Worm (Caenorhabditis elegans) whole organism, L4 larva: ENCODE measurements around the gene clc-6.

Experiments
- D1046.2 ChIP-seq: fragments of 200-800 bp; sonication (Bioruptor generic); IDR thresholded peaks from 2 replicates; pipeline ENCODE4 v1.3.6; 2022; ENCODE audit warnings: missing genetic modification characterization, missing compliant biosample characterization
- F10B5.3 ChIP-seq: sonication (generic microtip); optimal IDR thresholded peaks from 2 replicates; lab custom pipeline; 2016; ENCODE audit warnings: mild to moderate bottlenecking, missing genetic modification characterization, missing compliant biosample characterization
- F49E8.2 ChIP-seq: sonication (generic microtip); optimal IDR thresholded peaks from 2 replicates; lab custom pipeline; 2016; ENCODE audit warnings: missing compliant biosample characterization, mild to moderate bottlenecking, missing genetic modification characterization, borderline replicate concordance
- R02D3.7 ChIP-seq: fragments of 150-350 bp; sonication (generic microtip); optimal IDR thresholded peaks from 3 replicates; lab custom pipeline; 2014; ENCODE audit warnings: missing biosample characterization, missing genetic modification characterization
- T26A8.4 ChIP-seq: fragments of 200-800 bp; sonication (Bioruptor generic); IDR thresholded peaks from 2 replicates; pipeline ENCODE4 v1.3.6; 2022; ENCODE audit warnings: missing genetic modification characterization, missing compliant biosample characterization
- Y105C5A.15 ChIP-seq: fragments of 200-800 bp; sonication (Bioruptor generic); IDR thresholded peaks from 2 replicates; pipeline ENCODE4 v1.3.6; 2022; ENCODE audit warnings: missing genetic modification characterization, missing compliant biosample characterization
- ama-1 ChIP-seq: fragments of 150-350 bp; optimal IDR thresholded peaks from 2 replicates; lab custom pipeline; 2014; ENCODE audit warnings: inconsistent platforms, mixed read lengths
- arid-1 ChIP-seq: fragments of 200-800 bp; sonication (Bioruptor generic); conservative IDR thresholded peaks from 2 replicates; pipeline ENCODE4 v1.3.6; 2022; ENCODE audit warnings: missing genetic modification reagents, missing genetic modification characterization, missing compliant biosample characterization
- ceh-20 ChIP-seq: fragments of 200-800 bp; sonication (Bioruptor generic); IDR thresholded peaks from 2 replicates; pipeline ENCODE4 v1.3.6; 2022; ENCODE audit warnings: missing genetic modification reagents, missing genetic modification characterization, missing compliant biosample characterization
- ceh-28 ChIP-seq: fragments of 150-350 bp; optimal IDR thresholded peaks from 2 replicates; lab custom pipeline; 2014; ENCODE audit warnings: missing biosample characterization, missing genetic modification reagents, missing genetic modification characterization
- ceh-44 ChIP-seq: fragments of 200-800 bp; sonication (Bioruptor generic); IDR thresholded peaks from 2 replicates; pipeline ENCODE4 v1.3.6; 2022; ENCODE audit warnings: missing genetic modification reagents, missing genetic modification characterization, missing compliant biosample characterization
- ctbp-1 ChIP-seq: fragments of 200-800 bp; sonication (Bioruptor generic); IDR thresholded peaks from 2 replicates; pipeline ENCODE4 v1.3.6; 2022; ENCODE audit warnings: missing genetic modification reagents, missing genetic modification characterization, missing compliant biosample characterization
- daf-16 ChIP-seq, 3 experiments: sonication (generic microtip); optimal IDR thresholded peaks; 2 replicates each; lab custom pipeline; 2016 to 2017; ENCODE audit warnings: missing genetic modification characterization in 3 of 3, missing genetic modification reagents in 3 of 3, mild to moderate bottlenecking in 2 of 3, missing compliant biosample characterization in 2 of 3, missing biosample characterization in 1 of 3, moderate library complexity in 1 of 3
- daf-19 ChIP-seq: fragments of 200-800 bp; sonication (Bioruptor generic); conservative IDR thresholded peaks from 2 replicates; pipeline ENCODE4 v1.3.6; 2022; ENCODE audit warnings: missing genetic modification characterization, missing compliant biosample characterization
- dmd-6 ChIP-seq: fragments of 200-800 bp; sonication (Bioruptor generic); IDR thresholded peaks from 2 replicates; pipeline ENCODE4 v1.3.6; 2022; ENCODE audit warnings: missing genetic modification reagents, missing genetic modification characterization, missing compliant biosample characterization
- dmd-8 ChIP-seq: fragments of 200-800 bp; sonication (Bioruptor generic); IDR thresholded peaks from 2 replicates; pipeline ENCODE4 v1.3.6; 2022; ENCODE audit warnings: missing genetic modification characterization, missing compliant biosample characterization
- dpl-1 ChIP-seq: fragments of 150-350 bp; optimal IDR thresholded peaks from 2 replicates; lab custom pipeline; 2014; ENCODE audit warnings: missing biosample characterization, missing genetic modification reagents, missing genetic modification characterization
- egl-43 ChIP-seq: fragments of 200-800 bp; sonication (Bioruptor generic); IDR thresholded peaks from 2 replicates; pipeline ENCODE4 v1.3.6; 2022; ENCODE audit warnings: missing genetic modification reagents, missing genetic modification characterization, missing compliant biosample characterization
- fos-1 ChIP-seq: fragments of 150-350 bp; optimal IDR thresholded peaks from 2 replicates; lab custom pipeline; 2014; ENCODE audit warnings: missing biosample characterization, missing genetic modification characterization
- gei-8 ChIP-seq: fragments of 200-800 bp; sonication (Bioruptor generic); optimal IDR thresholded peaks from 2 replicates; lab custom pipeline; 2018; ENCODE audit warnings: mild to moderate bottlenecking, missing genetic modification characterization, missing compliant biosample characterization
- hif-1 ChIP-seq, 2 experiments: sonication (generic microtip); optimal IDR thresholded peaks; 2 replicates each; lab custom pipeline; 2016 to 2017; ENCODE audit warnings: missing compliant biosample characterization in 2 of 2, missing genetic modification characterization in 2 of 2, missing genetic modification reagents in 2 of 2, missing genotype in 2 of 2, mild to moderate bottlenecking in 1 of 2
- hlh-30 ChIP-seq: sonication (generic microtip); optimal IDR thresholded peaks from 2 replicates; lab custom pipeline; 2017; ENCODE audit warnings: antibody characterized with exemption, mild to moderate bottlenecking, missing genetic modification characterization, missing compliant biosample characterization; ENCODE audit not compliant: insufficient read depth
- lin-1 ChIP-seq: fragments of 200-800 bp; sonication (Bioruptor generic); IDR thresholded peaks from 2 replicates; pipeline ENCODE4 v1.3.6; 2022; ENCODE audit warnings: missing genetic modification reagents, missing genetic modification characterization, missing compliant biosample characterization
- lin-13 ChIP-seq: fragments of 150-350 bp; optimal IDR thresholded peaks from 2 replicates; lab custom pipeline; 2014; ENCODE audit warnings: missing biosample characterization, missing genetic modification reagents, missing genetic modification characterization
- lin-15B ChIP-seq: fragments of 150-350 bp; sonication (generic microtip); optimal IDR thresholded peaks from 3 replicates; lab custom pipeline; 2014; ENCODE audit warnings: missing biosample characterization, missing genetic modification characterization
- lin-38 ChIP-seq: fragments of 200-800 bp; sonication (Bioruptor generic); IDR thresholded peaks from 2 replicates; pipeline ENCODE4 v1.3.6; 2022; ENCODE audit warnings: missing genetic modification reagents, missing genetic modification characterization, missing compliant biosample characterization
- lsy-2 ChIP-seq, 2 experiments: fragments of 150-350 bp in 1 of 2; sonication (generic microtip) in 1 of 2; optimal IDR thresholded peaks; 2 replicates each; lab custom pipeline; 2014 to 2017; ENCODE audit warnings: missing biosample characterization in 2 of 2, missing genetic modification characterization in 2 of 2
- mdl-1 ChIP-seq, 2 experiments: fragments of 150-350 bp in 1 of 2; sonication (generic microtip) in 1 of 2; optimal IDR thresholded peaks; 2 replicates each; lab custom pipeline; 2014 to 2017; ENCODE audit warnings: missing biosample characterization in 2 of 2, missing genetic modification characterization in 2 of 2
- mdt-29 ChIP-seq: fragments of 200-800 bp; sonication (Bioruptor generic); IDR thresholded peaks from 2 replicates; pipeline ENCODE4 v1.3.6; 2022; ENCODE audit warnings: missing genetic modification reagents, missing genetic modification characterization, missing compliant biosample characterization
- mes-2 ChIP-seq: sonication (generic microtip); optimal IDR thresholded peaks from 2 replicates; lab custom pipeline; 2016; ENCODE audit warnings: missing genotype, mild to moderate bottlenecking, missing genetic modification characterization, missing compliant biosample characterization; ENCODE audit not compliant: poor library complexity, severe bottlenecking
- nhr-10 ChIP-seq: fragments of 150-350 bp; optimal IDR thresholded peaks from 2 replicates; lab custom pipeline; 2014; ENCODE audit warnings: missing biosample characterization, missing genetic modification characterization
- nhr-102 ChIP-seq: sonication (generic microtip); optimal IDR thresholded peaks from 2 replicates; lab custom pipeline; 2016; ENCODE audit warnings: mild to moderate bottlenecking, missing genetic modification characterization, moderate library complexity, missing compliant biosample characterization
- nhr-237 ChIP-seq: sonication (generic microtip); optimal IDR thresholded peaks from 2 replicates; lab custom pipeline; 2017; ENCODE audit warnings: missing biosample characterization, missing genetic modification characterization
- nhr-25 ChIP-seq: sonication (generic microtip); optimal IDR thresholded peaks from 2 replicates; lab custom pipeline; 2017; ENCODE audit warnings: missing genetic modification characterization, mild to moderate bottlenecking, missing compliant biosample characterization, antibody characterized with exemption, moderate library complexity, borderline replicate concordance; ENCODE audit not compliant: insufficient read depth
- nhr-28 ChIP-seq: fragments of 150-350 bp; optimal IDR thresholded peaks from 2 replicates; lab custom pipeline; 2014; ENCODE audit warnings: missing biosample characterization, missing genetic modification characterization
- nhr-48 ChIP-seq: sonication (generic microtip); optimal IDR thresholded peaks from 2 replicates; lab custom pipeline; 2016; ENCODE audit warnings: mild to moderate bottlenecking, missing genetic modification characterization, missing compliant biosample characterization
- nhr-77 ChIP-seq: fragments of 150-350 bp; optimal IDR thresholded peaks from 2 replicates; lab custom pipeline; 2014; ENCODE audit warnings: missing biosample characterization, missing genetic modification characterization
- pha-4 ChIP-seq, 2 experiments: fragments of 150-350 bp in 1 of 2; fragments of 200-800 bp in 1 of 2; sonication (Bioruptor generic) in 1 of 2; IDR thresholded peaks in 1 of 2; optimal IDR thresholded peaks in 1 of 2; 2 replicates each; pipeline versions ENCODE4 v1.3.6 to Lab custom; 2014 to 2022; ENCODE audit warnings: missing genetic modification characterization in 2 of 2, missing genetic modification reagents in 2 of 2, missing biosample characterization in 1 of 2, missing compliant biosample characterization in 1 of 2
- sdz-12 ChIP-seq: fragments of 200-800 bp; sonication (Bioruptor generic); optimal IDR thresholded peaks from 2 replicates; lab custom pipeline; 2018; ENCODE audit warnings: mild to moderate bottlenecking, missing genetic modification characterization, missing compliant biosample characterization
- snpc-4 ChIP-seq: fragments of 150-350 bp; optimal IDR thresholded peaks from 2 replicates; lab custom pipeline; 2014; ENCODE audit warnings: missing biosample characterization, missing genetic modification characterization
- spr-1 ChIP-seq: sonication (generic microtip); optimal IDR thresholded peaks from 2 replicates; lab custom pipeline; 2016; ENCODE audit warnings: mild to moderate bottlenecking, missing genetic modification characterization, missing compliant biosample characterization
- spr-3 ChIP-seq: fragments of 200-800 bp; sonication (Bioruptor generic); optimal IDR thresholded peaks from 2 replicates; lab custom pipeline; 2018; ENCODE audit warnings: mild to moderate bottlenecking, missing genetic modification characterization, missing compliant biosample characterization
- unc-130 ChIP-seq: sonication (generic microtip); optimal IDR thresholded peaks from 2 replicates; lab custom pipeline; 2016; ENCODE audit warnings: missing genetic modification reagents, missing genetic modification characterization, missing compliant biosample characterization
- unc-39 ChIP-seq: sonication (generic microtip); optimal IDR thresholded peaks from 2 replicates; lab custom pipeline; 2017; ENCODE audit warnings: missing biosample characterization, missing genetic modification characterization
- unc-62 ChIP-seq, 3 experiments: fragments of 150-350 bp in 1 of 3; sonication (generic microtip); optimal IDR thresholded peaks in 2 of 3; peaks in 1 of 3; 1 replicate in 1 of 3; 2 replicates in 2 of 3; lab custom pipeline; 2014 to 2017; ENCODE audit warnings: missing biosample characterization in 3 of 3, missing genetic modification characterization in 3 of 3, missing genetic modification reagents in 3 of 3, missing genotype in 1 of 3
- zfp-2 ChIP-seq: sonication (generic microtip); optimal IDR thresholded peaks from 2 replicates; lab custom pipeline; 2016; ENCODE audit warnings: mild to moderate bottlenecking, missing genetic modification characterization, missing compliant biosample characterization
- zfp-3 ChIP-seq: fragments of 200-800 bp; sonication (Bioruptor generic); conservative IDR thresholded peaks from 2 replicates; pipeline ENCODE4 v1.3.6; 2022; ENCODE audit warnings: missing genetic modification reagents, missing genetic modification characterization, missing compliant biosample characterization
- zip-2 ChIP-seq: fragments of 150-350 bp; optimal IDR thresholded peaks from 2 replicates; lab custom pipeline; 2014; ENCODE audit warnings: missing biosample characterization, missing genetic modification characterization
- ztf-11 ChIP-seq: fragments of 150-350 bp; optimal IDR thresholded peaks from 2 replicates; lab custom pipeline; 2014; ENCODE audit warnings: missing biosample characterization, missing genetic modification characterization

Gene clc-6

DNA sequence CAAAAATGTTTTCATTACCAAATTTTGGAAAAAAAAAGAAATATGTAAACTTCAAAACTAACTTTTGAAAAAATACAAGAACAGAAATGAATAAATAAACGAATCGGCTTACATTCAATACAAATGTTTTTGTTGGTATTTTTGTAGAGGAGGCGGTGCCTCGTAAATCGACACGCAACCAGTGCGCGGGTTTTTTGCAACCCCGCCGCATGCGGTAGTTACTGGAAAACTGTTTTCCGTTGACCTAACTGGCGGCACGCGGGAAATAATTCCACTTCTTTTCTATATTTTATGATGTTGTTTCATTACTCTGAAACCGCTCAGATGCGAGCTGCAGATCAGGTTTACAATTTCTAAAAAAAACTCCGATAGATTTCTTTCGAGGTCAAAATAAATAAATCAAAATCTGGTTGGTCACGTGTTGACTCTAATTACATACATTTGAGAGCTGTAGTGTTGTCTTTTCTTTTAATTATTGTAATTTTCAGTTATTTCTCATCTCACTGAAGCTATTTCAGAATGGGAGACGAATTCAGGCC lies 43.2 kb upstream of the clc-6 start, which contains the start of the genes dvc-1 and ima-1 (continued):
- no peak for TF ChIP-seq ceh-44 (GFP tag; lab: Robert Waterston, UW)
- TF ChIP-seq hif-1 (tag; optimal IDR thresholded peaks at IDR 0.05; lab: Kevin White, UChicago), result no peak
- TF ChIP-seq pha-4 (GFP tag; IDR thresholded peaks at IDR 0.05; lab: Robert Waterston, UW), result peak; percentile 43; the same call in 1 of the 2 replicates
- no peak for TF ChIP-seq pha-4 (tag; optimal IDR thresholded peaks at IDR 0.05; lab: Kevin White, UChicago)
- no peak for TF ChIP-seq lsy-2 (tag; optimal IDR thresholded peaks at IDR 0.05; lab: Kevin White, UChicago)
- TF ChIP-seq nhr-10, result no peak
- TF ChIP-seq lin-13 (GFP tag; lab: Kevin White, UChicago), result peak; percentile 63
- no peak for TF ChIP-seq dmd-6 (GFP tag; lab: Robert Waterston, UW)
- no peak for TF ChIP-seq fos-1 (tag; lab: Kevin White, UChicago)
- no peak for TF ChIP-seq F10B5.3 (tag; lab: Kevin White, UChicago)
- no peak for TF ChIP-seq daf-19 (GFP tag; lab: Robert Waterston, UW)
- TF ChIP-seq mdt-29 (GFP tag; lab: Robert Waterston, UW), result peak; percentile 31; the same call in 1 of the 2 replicates
- TF ChIP-seq nhr-48 (tag; lab: Kevin White, UChicago), result no peak
- no peak for TF ChIP-seq ceh-28 (tag; lab: Kevin White, UChicago)
- TF ChIP-seq ztf-11, result no peak
- TF ChIP-seq unc-62 (GFP tag; optimal IDR thresholded peaks at IDR 0.05 in 1 of 2; lab: Kevin White, UChicago), result no peak
- TF ChIP-seq unc-62 (tag; optimal IDR thresholded peaks at IDR 0.05; lab: Kevin White, UChicago), result no peak
- no peak for TF ChIP-seq unc-39 (tag; lab: Kevin White, UChicago)
- TF ChIP-seq mdl-1 (tag; optimal IDR thresholded peaks at IDR 0.05; lab: Kevin White, UChicago), result no peak
- no peak for TF ChIP-seq zfp-2 (tag; lab: Kevin White, UChicago)
- TF ChIP-seq nhr-237, result no peak
- no peak for TF ChIP-seq dmd-8
- peak; percentile 82 for TF ChIP-seq lin-38 (GFP tag; lab: Robert Waterston, UW)
- peak; percentile 96 for TF ChIP-seq R02D3.7 (tag; lab: Kevin White, UChicago)
- TF ChIP-seq sdz-12 (GFP tag; lab: Kevin White, UChicago), result no peak
- no peak for TF ChIP-seq nhr-25
- TF ChIP-seq spr-1 (tag; lab: Kevin White, UChicago), result no peak
- peak; percentile 31 for TF ChIP-seq F49E8.2 (tag; lab: Kevin White, UChicago)
- TF ChIP-seq D1046.2 (GFP tag; lab: Robert Waterston, UW), result no peak
- TF ChIP-seq ctbp-1 (GFP tag; lab: Robert Waterston, UW), result 0 out of 2 replicates have a peak, but pooled peaks have one; percentile 8
- peak; percentile 91 for TF ChIP-seq mes-2 (tag; lab: Kevin White, UChicago)
- no peak for TF ChIP-seq ceh-20 (GFP tag; lab: Robert Waterston, UW)
- TF ChIP-seq T26A8.4 (GFP tag; lab: Robert Waterston, UW), result no peak
- peak; percentile 96 for TF ChIP-seq unc-130
- TF ChIP-seq dpl-1, result peak; percentile 57
- peak; percentile 75 for TF ChIP-seq hlh-30 (tag; lab: Kevin White, UChicago)
- TF ChIP-seq egl-43 (GFP tag; lab: Robert Waterston, UW), result peak; percentile 65
- no peak for TF ChIP-seq Y105C5A.15 (GFP tag; lab: Robert Waterston, UW)
- no peak for TF ChIP-seq zip-2 (tag; lab: Kevin White, UChicago)
- TF ChIP-seq gei-8 (GFP tag; lab: Kevin White, UChicago), result no peak
- no peak for TF ChIP-seq nhr-102
- TF ChIP-seq arid-1 (GFP tag; lab: Robert Waterston, UW), result 0 out of 2 replicates have a peak, but pooled peaks have one; percentile 44
- no peak for TF ChIP-seq zfp-3 (GFP tag; lab: Robert Waterston, UW)
- no peak for TF ChIP-seq lin-1 (GFP tag; lab: Robert Waterston, UW)
- peak; percentile 26 for TF ChIP-seq nhr-28
- TF ChIP-seq lin-15B (tag; lab: Kevin White, UChicago), result no peak
- TF ChIP-seq nhr-77, result peak; percentile 58
- TF ChIP-seq daf-16 (GFP tag; optimal IDR thresholded peaks at IDR 0.05; lab: Kevin White, UChicago), result no peak
- no peak for TF ChIP-seq daf-16 (tag; optimal IDR thresholded peaks at IDR 0.05; lab: Kevin White, UChicago)
- no peak for TF ChIP-seq ama-1
- no peak for TF ChIP-seq spr-3 (GFP tag; lab: Kevin White, UChicago)
- no peak for TF ChIP-seq snpc-4
